Worm (Caenorhabditis elegans) whole organism, dauer: Measurements from ENCODE around the gene W03C9.6.

Source experiments
- unc-62 ChIP-seq: sonication (generic microtip); optimal IDR thresholded peaks from 2 replicates; lab custom pipeline; 2017; ENCODE audit warnings: missing biosample characterization, missing genetic modification reagents, missing genetic modification characterization

W03C9.6 gene

DNA sequence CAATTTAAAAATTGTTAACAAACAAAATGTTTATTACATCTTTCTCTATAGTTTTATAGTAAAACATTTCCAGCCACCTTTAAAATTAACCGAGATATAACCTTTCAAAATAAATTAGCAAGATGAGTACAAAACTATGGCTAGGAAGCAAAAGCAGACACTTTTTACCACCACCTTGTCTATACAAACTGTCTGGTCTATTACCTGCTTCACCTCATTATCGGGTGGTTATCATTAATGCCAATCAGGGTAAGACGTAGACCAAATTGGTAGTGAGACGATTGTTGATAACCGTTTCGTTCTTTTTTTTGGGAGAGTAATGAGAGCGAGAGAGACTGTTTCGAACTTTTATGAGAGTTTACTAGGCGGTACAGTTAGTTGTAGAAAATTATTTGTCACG, 17.9 kb upstream of the W03C9.6 start:
- no peak for TF ChIP-seq unc-62 (GFP tag; lab: Kevin White, UChicago)

DNA sequence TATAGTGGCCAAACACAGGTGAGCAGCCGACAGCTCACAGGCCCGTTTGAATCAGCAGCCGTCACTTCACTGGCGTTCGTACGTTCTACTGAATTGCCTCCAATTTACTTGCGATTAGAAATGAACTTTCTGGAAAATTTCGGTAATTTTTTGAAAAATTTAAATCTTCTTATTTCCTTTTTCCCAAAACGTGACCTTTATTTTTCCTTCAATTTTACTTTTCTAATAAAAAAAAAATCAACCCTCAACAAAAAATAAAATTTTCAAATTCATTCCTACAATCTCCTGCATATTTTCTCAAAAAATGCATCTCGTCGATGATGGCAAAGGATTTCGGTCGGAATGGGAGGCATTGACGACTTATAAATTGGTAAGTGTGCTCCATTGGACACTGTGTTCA, 5.8 kb upstream of the W03C9.6 start, which contains the start of gene W03C9.8:
TSS of gene W03C9.8 (plus strand) at position 301 of the 400 bp plus-strand sequence.
- TF ChIP-seq unc-62 (GFP tag; lab: Kevin White, UChicago), result no peak

DNA sequence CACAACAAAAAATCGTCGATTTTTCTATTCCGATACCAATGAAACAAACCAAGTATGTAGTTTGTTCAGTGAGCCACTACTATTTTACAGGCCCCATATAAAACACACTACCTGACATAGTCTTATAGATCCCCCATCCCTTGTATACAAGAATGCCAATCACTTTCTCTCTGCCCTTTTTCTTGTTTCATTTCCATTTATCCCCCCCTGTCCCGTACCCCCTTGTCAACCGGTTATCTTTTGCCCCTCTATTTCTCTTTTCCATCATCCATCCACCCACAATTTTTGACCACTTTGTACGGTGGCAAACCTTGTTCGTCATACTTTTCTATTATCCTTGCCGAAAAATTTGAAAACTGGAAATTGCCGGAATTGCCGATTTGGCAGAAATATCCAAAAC, 1.3 kb upstream of the W03C9.6 start:
- no peak for TF ChIP-seq unc-62 (GFP tag; lab: Kevin White, UChicago)

ce11 chrII:11954811-11955210, 503 bp downstream of the W03C9.6 start:
- no peak for TF ChIP-seq unc-62 (GFP tag; lab: Kevin White, UChicago)

DNA sequence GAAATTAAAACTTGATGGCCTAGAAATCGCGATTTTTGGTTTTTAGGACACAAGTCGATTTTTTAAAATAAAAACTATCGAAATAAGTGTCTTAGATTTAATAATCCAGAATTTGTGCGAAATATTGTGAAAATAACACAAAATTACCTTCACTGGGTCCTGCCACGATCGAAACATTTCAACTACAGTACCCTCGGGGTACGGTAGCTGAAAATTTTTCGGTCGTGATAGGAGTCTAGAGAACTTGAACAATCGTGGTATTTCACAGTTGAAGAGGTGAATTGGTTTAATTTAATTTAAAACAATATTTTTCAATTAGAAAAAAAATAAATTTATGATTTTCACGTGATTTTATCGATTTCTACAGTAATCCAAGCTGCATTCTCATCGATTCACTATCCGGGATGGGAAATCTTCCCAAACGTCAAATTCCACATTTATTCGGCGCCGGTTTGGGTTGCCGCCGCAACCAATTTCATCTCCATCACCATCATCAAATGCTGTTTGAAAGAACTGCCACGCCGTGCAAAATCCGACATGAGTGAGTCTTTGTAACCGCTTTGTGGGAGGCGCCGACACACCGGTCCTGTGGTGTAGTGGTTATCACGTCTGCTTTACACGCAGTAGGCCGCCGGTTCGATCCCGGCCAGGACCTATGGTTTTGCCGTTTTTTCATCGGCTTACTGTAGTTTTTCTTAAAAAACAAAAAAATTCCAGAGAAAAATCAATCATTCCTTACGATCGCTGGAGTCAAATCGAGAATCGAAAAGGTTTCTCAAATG, 4.7 kb downstream of the W03C9.6 start:
- TF ChIP-seq unc-62 (GFP tag; lab: Kevin White, UChicago), result no peak

- TF ChIP-seq unc-62 (GFP tag; lab: Kevin White, UChicago), result no peak
Measured at ce11 chrII:11960596-11961217, 6.4 kb downstream of the W03C9.6 start.

- no peak for TF ChIP-seq unc-62 (GFP tag; lab: Kevin White, UChicago)
Measured at ce11 chrII:11962083-11962482, 7.8 kb downstream of the W03C9.6 start, which contains the start of the genes W03C9.1 and W03C9.2. Gene W03C9.1 (minus strand): TSS chrII:11962128. Gene W03C9.2 (plus strand): TSS chrII:11962368.

ce11 chrII:11963132-11963630, 8.9 kb downstream of the W03C9.6 start:
- TF ChIP-seq unc-62 (GFP tag; lab: Kevin White, UChicago), result no peak

DNA sequence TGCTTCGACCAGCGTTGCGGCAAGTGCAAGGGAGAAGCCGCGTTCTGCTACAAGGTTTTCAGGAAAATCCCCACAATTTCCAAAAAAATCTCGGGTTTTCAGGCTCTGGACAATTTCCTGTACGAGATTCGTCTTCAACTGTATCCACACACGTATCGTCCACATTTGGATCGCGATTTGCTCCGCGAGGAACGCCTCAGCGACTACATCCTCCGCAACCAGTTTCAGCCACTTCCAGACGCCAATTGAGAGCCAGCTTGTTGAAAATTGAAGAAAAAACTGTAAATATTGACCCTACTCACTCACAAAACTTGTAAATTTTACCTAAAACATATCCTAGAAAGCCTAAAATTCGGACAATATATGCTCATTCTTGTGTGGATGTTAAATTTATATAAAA, 10.5 kb downstream of the W03C9.6 start:
- no peak for TF ChIP-seq unc-62 (GFP tag; lab: Kevin White, UChicago)

ce11 chrII:11966602-11967001, 12.3 kb downstream of the W03C9.6 start, which contains the start of gene rab-7:
Gene rab-7 (minus strand): TSS chrII:11966931.
- TF ChIP-seq unc-62 (GFP tag; lab: Kevin White, UChicago), result no peak

- TF ChIP-seq unc-62 (GFP tag; lab: Kevin White, UChicago), result no peak
Measured at ce11 chrII:11967507-11968127, 13.3 kb downstream of the W03C9.6 start, which contains the start of gene W03C9.5. Gene W03C9.5 (minus strand): TSS chrII:11967544.

DNA sequence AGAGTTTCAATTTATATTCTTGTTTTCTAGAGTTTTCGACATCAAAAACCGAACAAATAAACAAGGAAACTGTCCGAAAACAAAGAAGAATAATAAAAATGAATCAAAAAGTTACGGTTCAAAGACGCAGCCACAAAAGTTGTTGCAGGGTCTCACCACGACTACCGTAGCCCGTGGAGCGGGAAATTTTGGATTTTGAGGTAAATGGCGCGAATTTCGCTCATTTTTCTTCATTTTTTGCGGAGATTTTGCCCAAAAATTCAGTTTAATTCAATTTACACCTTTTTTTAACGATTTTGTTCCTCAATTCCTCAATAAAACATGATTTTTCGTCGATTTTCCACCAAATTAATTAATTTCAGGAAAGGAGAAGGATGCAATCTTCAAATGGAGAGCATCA, 14.0 kb downstream of the W03C9.6 start, which contains the start of gene mex-1:
TSS of gene mex-1 (plus strand) at position 363 of the 400 bp plus-strand sequence.
- TF ChIP-seq unc-62 (GFP tag; lab: Kevin White, UChicago), result no peak

DNA sequence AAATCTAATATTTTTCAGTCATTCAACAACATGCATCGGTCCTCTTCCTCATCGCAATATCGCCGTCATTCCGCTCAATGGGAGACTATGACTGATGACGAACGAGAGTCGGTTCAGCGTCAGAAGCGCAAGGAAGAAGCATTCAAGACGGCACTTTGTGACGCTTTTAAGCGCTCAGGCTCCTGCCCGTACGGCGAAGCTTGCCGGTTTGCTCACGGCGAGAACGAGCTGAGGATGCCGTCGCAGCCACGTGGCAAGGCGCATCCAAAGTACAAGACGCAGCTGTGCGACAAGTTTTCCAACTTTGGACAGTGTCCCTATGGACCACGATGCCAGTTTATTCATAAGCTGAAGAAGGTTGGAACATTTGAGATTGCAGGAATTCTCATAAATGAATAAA, 14.7 kb downstream of the W03C9.6 start:
- TF ChIP-seq unc-62 (GFP tag; lab: Kevin White, UChicago), result no peak

ce11 chrII:11971009-11971636, 16.8 kb downstream of the W03C9.6 start:
- no peak for TF ChIP-seq unc-62 (GFP tag; lab: Kevin White, UChicago)

DNA sequence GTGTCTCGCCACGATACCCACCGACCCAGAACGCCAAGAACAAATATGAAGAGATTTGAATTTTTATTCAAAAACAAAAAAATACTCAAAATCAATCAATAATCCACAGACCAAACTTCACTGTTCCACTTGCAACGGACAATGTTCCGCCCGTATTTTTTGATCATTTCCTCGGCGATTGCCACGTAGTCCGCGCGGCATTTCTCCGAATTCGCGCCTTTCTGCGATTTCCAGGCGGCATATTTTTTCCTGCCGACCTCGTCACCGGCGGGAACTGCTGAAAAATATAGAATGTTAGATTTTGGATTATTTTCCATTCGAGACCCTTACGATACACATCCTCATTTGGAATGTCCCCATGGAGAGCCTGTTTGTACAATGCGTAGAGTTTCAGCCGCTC, 18.0 kb downstream of the W03C9.6 start:
- no peak for TF ChIP-seq unc-62 (GFP tag; lab: Kevin White, UChicago)
